Worm (Caenorhabditis elegans) whole organism, mixed stage, embryonic: ENCODE data around the gene K08D12.8.

ENCODE experiments used
- ceh-43 ChIP-seq: fragments of 200-800 bp; sonication (Bioruptor generic); optimal IDR thresholded peaks from 2 replicates; lab custom pipeline; 2018; ENCODE audit warnings: mild to moderate bottlenecking, missing genetic modification characterization, moderate library complexity, missing compliant biosample characterization
- ceh-83 ChIP-seq: fragments of 200-800 bp; sonication (Bioruptor generic); optimal IDR thresholded peaks from 2 replicates; lab custom pipeline; 2018; ENCODE audit warnings: mild to moderate bottlenecking, missing genetic modification characterization, missing compliant biosample characterization
- ces-1 ChIP-seq: fragments of 150-350 bp; optimal IDR thresholded peaks from 2 replicates; lab custom pipeline; 2014; ENCODE audit warnings: missing biosample characterization, missing genetic modification reagents, missing genetic modification characterization
- cnd-1 ChIP-seq: fragments of 200-800 bp; sonication (Bioruptor generic); optimal IDR thresholded peaks from 2 replicates; lab custom pipeline; 2018; ENCODE audit warnings: mild to moderate bottlenecking, missing genetic modification characterization, missing compliant biosample characterization
- drap-1 ChIP-seq: fragments of 200-800 bp; sonication (Bioruptor generic); optimal IDR thresholded peaks from 3 replicates; lab custom pipeline; 2018; ENCODE audit warnings: mild to moderate bottlenecking, missing genetic modification characterization, missing compliant biosample characterization
- elt-3 ChIP-seq: fragments of 150-350 bp; optimal IDR thresholded peaks from 2 replicates; lab custom pipeline; 2014; ENCODE audit warnings: missing biosample characterization, missing genetic modification characterization
- lin-32 ChIP-seq: fragments of 200-800 bp; sonication (Bioruptor generic); optimal IDR thresholded peaks from 2 replicates; lab custom pipeline; 2018; ENCODE audit warnings: mild to moderate bottlenecking, missing genetic modification characterization, missing compliant biosample characterization
- mls-2 ChIP-seq: sonication (generic microtip); optimal IDR thresholded peaks from 2 replicates; lab custom pipeline; 2016; ENCODE audit warnings: mild to moderate bottlenecking, missing genetic modification characterization, moderate library complexity, missing compliant biosample characterization
- nhr-12 ChIP-seq: fragments of 150-350 bp; optimal IDR thresholded peaks from 2 replicates; lab custom pipeline; 2014; ENCODE audit warnings: missing biosample characterization, missing genetic modification characterization
- nhr-237 ChIP-seq: fragments of 150-350 bp; optimal IDR thresholded peaks from 2 replicates; lab custom pipeline; 2014; ENCODE audit warnings: missing biosample characterization, missing genetic modification characterization
- nhr-28 ChIP-seq: fragments of 150-350 bp; optimal IDR thresholded peaks from 2 replicates; lab custom pipeline; 2014; ENCODE audit warnings: missing biosample characterization, missing genetic modification characterization
- snpc-4 ChIP-seq: fragments of 150-350 bp; optimal IDR thresholded peaks from 2 replicates; lab custom pipeline; 2014; ENCODE audit warnings: missing biosample characterization, missing genetic modification characterization
- unc-120 ChIP-seq: sonication (generic microtip); optimal IDR thresholded peaks from 2 replicates; lab custom pipeline; 2017; ENCODE audit warnings: missing genetic modification characterization, missing compliant biosample characterization; ENCODE audit not compliant: poor library complexity, severe bottlenecking
- unc-62 ChIP-seq: fragments of 150-350 bp; optimal IDR thresholded peaks from 2 replicates; lab custom pipeline; 2014; ENCODE audit warnings: missing biosample characterization, missing genetic modification reagents, missing genetic modification characterization

K08D12.8 gene

DNA sequence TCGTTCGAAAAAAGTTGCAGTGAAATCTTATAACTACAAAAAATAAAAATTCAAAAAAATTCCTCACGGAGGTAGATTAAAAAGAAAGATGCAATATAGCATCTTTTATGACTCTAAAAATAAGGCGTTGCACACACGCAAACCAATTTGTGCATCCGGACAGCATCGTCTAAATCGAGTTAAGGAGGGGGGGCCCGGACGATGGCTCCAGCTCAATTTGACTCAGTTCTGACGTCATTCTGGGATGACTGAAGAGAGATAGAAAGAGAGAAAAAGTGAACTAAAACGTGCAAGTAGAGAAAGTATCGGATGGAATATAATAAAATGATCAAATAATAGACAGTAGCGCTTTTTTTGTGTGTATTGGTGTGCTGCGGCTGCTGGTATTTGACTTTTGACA is 40.0 kb downstream of the K08D12.8 start:
- TF ChIP-seq ces-1 (peak; percentile 98), lin-32 (GFP tag; lab: Kevin White, UChicago) (no peak)

DNA sequence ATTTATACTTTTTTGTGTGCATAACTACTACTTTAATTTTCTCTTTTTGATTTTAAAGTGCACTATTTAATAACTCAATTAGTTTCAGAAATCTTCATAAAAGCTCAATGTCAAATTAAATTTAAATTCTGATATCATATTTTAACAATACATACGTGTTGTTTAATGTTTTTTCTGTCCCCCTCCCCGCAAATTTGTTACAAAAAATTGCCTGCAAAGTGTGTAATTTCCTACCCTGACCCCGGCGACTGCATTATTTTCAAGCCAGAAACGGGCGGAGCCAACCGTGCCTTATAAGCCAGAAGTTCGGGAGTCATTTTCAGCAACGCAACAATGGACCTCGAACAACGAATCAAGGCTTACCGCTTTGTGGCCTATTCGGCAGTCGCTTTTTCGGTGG is 42.3 kb downstream of the K08D12.8 start, which contains the start of gene col-108:
TSS of gene col-108 (plus strand) at position 301 of the 400 bp plus-strand sequence.
- TF ChIP-seq nhr-12 (tag; lab: Kevin White, UChicago) (no peak), nhr-237 (tag; lab: Kevin White, UChicago) (no peak), cnd-1 (tag; lab: Kevin White, UChicago) (no peak), drap-1 (GFP tag; lab: Kevin White, UChicago) (no peak), mls-2 (no peak), ces-1 (no peak), ceh-43 (GFP tag; lab: Kevin White, UChicago) (no peak)
- TF ChIP-seq, all 35 proteins: peak for 0

DNA sequence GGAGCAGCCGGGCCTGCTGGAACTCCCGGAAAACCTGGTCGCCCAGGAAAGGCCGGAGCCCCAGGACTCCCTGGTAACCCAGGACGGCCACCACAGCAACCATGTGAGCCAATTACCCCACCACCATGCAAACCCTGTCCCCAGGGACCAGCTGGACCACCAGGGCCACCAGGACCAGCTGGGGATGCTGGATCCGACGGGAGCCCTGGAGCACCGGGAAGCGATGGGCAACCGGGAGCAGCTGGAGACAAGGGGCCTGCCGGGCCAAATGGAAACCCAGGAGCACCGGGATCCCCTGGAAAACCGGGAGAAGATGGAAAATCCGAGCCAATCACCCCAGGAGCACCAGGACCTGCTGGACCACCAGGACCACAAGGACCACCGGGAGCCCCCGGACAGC is 43.1 kb downstream of the K08D12.8 start:
- TF ChIP-seq mls-2 (peak; percentile 31), ceh-83 (GFP tag; lab: Kevin White, UChicago) (no peak)

DNA sequence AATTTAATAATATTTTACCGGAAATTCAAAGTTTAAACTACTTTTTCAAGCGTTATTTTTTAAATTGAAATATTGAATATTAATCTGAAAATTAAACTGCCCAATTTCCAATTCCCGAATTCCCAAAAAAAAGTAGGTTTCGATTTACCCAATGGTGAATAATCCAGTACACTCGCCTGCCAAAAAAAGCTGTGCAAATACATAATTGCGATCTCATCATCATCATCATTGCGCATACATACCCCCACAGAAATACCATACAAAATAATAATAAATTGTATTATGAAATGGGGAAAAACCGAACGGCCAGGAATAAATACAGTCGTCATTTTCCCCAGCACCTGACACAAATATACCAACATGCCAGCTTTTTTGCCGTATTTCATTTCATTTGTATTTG is 45.9 kb downstream of the K08D12.8 start, which contains the start of gene Y41D4A.1:
TSS of gene Y41D4A.1 (plus strand) at position 301 of the 400 bp plus-strand sequence.
- TF ChIP-seq lin-32 (GFP tag; lab: Kevin White, UChicago) (no peak), nhr-237 (tag; lab: Kevin White, UChicago) (no peak), unc-120 (no peak), snpc-4 (no peak), elt-3 (no peak), unc-62 (GFP tag; lab: Kevin White, UChicago) (no peak), mls-2 (no peak), nhr-28 (no peak)
